Fruit fly (Drosophila melanogaster) whole organism, adult: ENCODE measurements around the gene slpr.

Experiments used
- CG11617 ChIP-seq: fragments of 200-800 bp; sonication (Bioruptor generic); optimal IDR thresholded peaks from 2 replicates; lab custom pipeline; 2017; ENCODE audit warnings: mild to moderate bottlenecking, missing biosample characterization, missing genetic modification reagents, missing genetic modification characterization
- CG12768 ChIP-seq: fragments of 200-800 bp; sonication (Bioruptor generic); optimal IDR thresholded peaks from 2 replicates; lab custom pipeline; 2017; ENCODE audit warnings: missing biosample characterization, missing genetic modification characterization, mild to moderate bottlenecking, moderate library complexity, missing genetic modification reagents
- CG14711 ChIP-seq: fragments of 200-800 bp; sonication (Bioruptor generic); optimal IDR thresholded peaks from 2 replicates; lab custom pipeline; 2018; ENCODE audit warnings: missing biosample characterization, mild to moderate bottlenecking, missing genetic modification characterization, moderate library complexity
- CG1620 ChIP-seq: fragments of 200-800 bp; sonication (Bioruptor generic); optimal IDR thresholded peaks from 2 replicates; lab custom pipeline; 2016; ENCODE audit warnings: missing biosample characterization, missing genetic modification characterization
- CG33017 ChIP-seq: fragments of 200-800 bp; sonication (Bioruptor generic); optimal IDR thresholded peaks from 2 replicates; lab custom pipeline; 2018; ENCODE audit warnings: missing biosample characterization, mild to moderate bottlenecking, missing genetic modification characterization, moderate library complexity
- CG5204 ChIP-seq: fragments of 200-800 bp; sonication (Bioruptor generic); optimal IDR thresholded peaks from 2 replicates; lab custom pipeline; 2016; ENCODE audit warnings: missing biosample characterization, missing genetic modification characterization
- CG7045 ChIP-seq: fragments of 200-800 bp; sonication (Bioruptor generic); optimal IDR thresholded peaks from 2 replicates; lab custom pipeline; 2017; ENCODE audit warnings: missing biosample characterization, mild to moderate bottlenecking, missing genetic modification characterization
- CG7101 ChIP-seq: fragments of 200-800 bp; sonication (Bioruptor generic); optimal IDR thresholded peaks from 2 replicates; lab custom pipeline; 2018; ENCODE audit warnings: missing biosample characterization, mild to moderate bottlenecking, missing genetic modification characterization, moderate library complexity
- Clk ChIP-seq: fragments of 200-800 bp; sonication (Bioruptor generic); optimal IDR thresholded peaks from 2 replicates; lab custom pipeline; 2017; ENCODE audit warnings: missing biosample characterization, missing genetic modification characterization
- Crg-1 ChIP-seq: fragments of 200-800 bp; sonication (Bioruptor generic); optimal IDR thresholded peaks from 2 replicates; lab custom pipeline; 2016; ENCODE audit warnings: missing biosample characterization, missing genetic modification characterization
- Hr96 ChIP-seq: fragments of 200-800 bp; sonication (Bioruptor generic); optimal IDR thresholded peaks from 2 replicates; lab custom pipeline; 2016; ENCODE audit warnings: missing biosample characterization, missing genetic modification characterization
- Mnt ChIP-seq: fragments of 200-800 bp; sonication (Bioruptor generic); optimal IDR thresholded peaks from 2 replicates; lab custom pipeline; 2016; ENCODE audit warnings: missing biosample characterization, mild to moderate bottlenecking, missing genetic modification characterization
- bab1 ChIP-seq: fragments of 200-800 bp; sonication (Bioruptor generic); optimal IDR thresholded peaks from 3 replicates; lab custom pipeline; 2019; ENCODE audit warnings: missing biosample characterization, mild to moderate bottlenecking, missing genetic modification characterization, moderate library complexity
- cic ChIP-seq: fragments of 200-800 bp; sonication (Bioruptor generic); optimal IDR thresholded peaks from 2 replicates; lab custom pipeline; 2017; ENCODE audit warnings: missing biosample characterization, mild to moderate bottlenecking, missing genetic modification characterization, moderate library complexity
- cnc ChIP-seq, 2 experiments: fragments of >200 bp; optimal IDR thresholded peaks; 2 replicates each; lab custom pipeline; 2017
- kay ChIP-seq: fragments of 200-800 bp; sonication (Bioruptor generic); peaks from one replicate; lab custom pipeline; 2016; ENCODE audit warnings: missing biosample characterization, missing genetic modification characterization, borderline replicate concordance
- ovo ChIP-seq: fragments of 200-800 bp; sonication (Bioruptor generic); optimal IDR thresholded peaks from 2 replicates; lab custom pipeline; 2016; ENCODE audit warnings: missing biosample characterization, missing genetic modification characterization
- pad ChIP-seq: fragments of 200-800 bp; sonication (Bioruptor generic); optimal IDR thresholded peaks from 3 replicates; lab custom pipeline; 2017; ENCODE audit warnings: missing biosample characterization, missing genetic modification characterization, mild to moderate bottlenecking, moderate library complexity, missing genetic modification reagents
- tj ChIP-seq: fragments of 200-800 bp; sonication (Bioruptor generic); optimal IDR thresholded peaks from 3 replicates; lab custom pipeline; 2017; ENCODE audit warnings: missing biosample characterization, mild to moderate bottlenecking, missing genetic modification characterization, moderate library complexity
- toe ChIP-seq: fragments of 200-800 bp; sonication (Bioruptor generic); optimal IDR thresholded peaks from 2 replicates; lab custom pipeline; 2016; ENCODE audit warnings: missing biosample characterization, missing genetic modification characterization

slpr gene

DNA sequence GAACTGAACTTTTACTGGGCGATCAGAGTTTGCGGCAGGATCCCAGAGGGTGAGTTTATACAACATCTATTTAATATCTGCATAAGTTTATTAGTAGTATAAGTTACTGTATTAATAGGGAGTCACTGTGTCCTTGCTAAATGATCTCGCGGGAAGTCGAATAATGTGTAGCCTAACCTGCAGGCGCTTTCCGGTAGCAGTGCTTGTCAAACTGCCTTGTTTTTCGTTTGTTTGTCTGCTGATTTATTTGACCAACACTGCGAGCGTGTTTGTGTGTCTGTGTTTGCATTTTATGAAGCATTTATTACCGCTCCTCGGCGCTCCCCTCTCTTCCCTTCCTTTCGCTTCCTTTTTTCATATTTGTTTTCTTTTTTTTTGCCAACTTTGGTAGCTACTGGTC lies 33.6 kb upstream of the slpr start:
- TF ChIP-seq CG7045 (GFP tag; lab: Kevin White, UChicago) = no peak
- no peak for TF ChIP-seq CG5204 (GFP tag; lab: Kevin White, UChicago)
- no peak for TF ChIP-seq cnc (optimal IDR thresholded peaks at IDR 0.05; lab: Kevin White, UChicago)
- no peak for TF ChIP-seq CG11617 (GFP tag; lab: Kevin White, UChicago)
- no peak for TF ChIP-seq toe (GFP tag; lab: Kevin White, UChicago)
- TF ChIP-seq CG12768 (GFP tag; lab: Kevin White, UChicago) = no peak
- no peak for TF ChIP-seq CG14711 (tag; lab: Kevin White, UChicago)
- no peak for TF ChIP-seq Clk (GFP tag; lab: Kevin White, UChicago)
- TF ChIP-seq ovo = no peak
- no peak for TF ChIP-seq CG33017 (tag; lab: Kevin White, UChicago)
- no peak for TF ChIP-seq CG7101 (tag; lab: Kevin White, UChicago)

DNA sequence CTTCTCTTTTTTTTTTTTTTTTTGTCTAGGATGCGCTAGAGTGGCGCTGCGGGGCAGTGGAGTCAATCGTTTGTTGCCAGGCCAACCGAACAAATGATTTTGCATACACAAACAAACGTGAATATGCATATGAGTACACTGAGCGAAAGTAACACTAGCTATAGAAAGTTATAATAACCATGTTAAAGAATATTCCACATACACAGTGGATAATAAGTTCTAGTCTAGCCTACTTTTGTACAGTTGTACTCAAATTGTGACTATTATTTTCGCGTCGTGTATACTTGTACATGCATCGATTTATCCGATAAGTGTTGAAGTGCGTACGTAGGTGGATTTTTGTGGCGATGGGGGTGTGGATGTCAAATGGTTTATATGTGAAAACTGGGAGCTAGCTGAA lies 30.1 kb upstream of the slpr start:
- TF ChIP-seq cic (GFP tag; lab: Kevin White, UChicago) (no peak), tj (GFP tag; lab: Kevin White, UChicago) (no peak), CG7101 (tag; lab: Kevin White, UChicago) (no peak), toe (GFP tag; lab: Kevin White, UChicago) (no peak), CG5204 (GFP tag; lab: Kevin White, UChicago) (no peak), CG1620 (no peak), kay (GFP tag; lab: Kevin White, UChicago) (no peak), ovo (no peak), CG12768 (GFP tag; lab: Kevin White, UChicago) (no peak), Hr96 (GFP tag; lab: Kevin White, UChicago) (no peak), Mnt (GFP tag; lab: Kevin White, UChicago) (no peak), CG11617 (GFP tag; lab: Kevin White, UChicago) (no peak), CG14711 (tag; lab: Kevin White, UChicago) (no peak), Clk (GFP tag; lab: Kevin White, UChicago) (no peak), CG33017 (tag; lab: Kevin White, UChicago) (no peak), pad (no peak)

- TF ChIP-seq CG5204 (GFP tag; lab: Kevin White, UChicago) = no peak
- TF ChIP-seq pad = no peak
- TF ChIP-seq Hr96 (GFP tag; lab: Kevin White, UChicago) = no peak
- TF ChIP-seq tj (GFP tag; lab: Kevin White, UChicago) = no peak
- TF ChIP-seq CG14711 (tag; lab: Kevin White, UChicago) = no peak
- no peak for TF ChIP-seq CG7045 (GFP tag; lab: Kevin White, UChicago)
- TF ChIP-seq kay (GFP tag; lab: Kevin White, UChicago) = no peak
- TF ChIP-seq CG1620 = no peak
- TF ChIP-seq cic (GFP tag; lab: Kevin White, UChicago) = no peak
- TF ChIP-seq toe (GFP tag; lab: Kevin White, UChicago) = no peak
- no peak for TF ChIP-seq CG11617 (GFP tag; lab: Kevin White, UChicago)
These were observed 29.6 kb upstream of the slpr start for dm6 chrX:8206561-8206960.

dm6 chrX:8205625-8206252 lies 28.8 kb upstream of the slpr start:
- TF ChIP-seq cic (GFP tag; lab: Kevin White, UChicago) (no peak), toe (GFP tag; lab: Kevin White, UChicago) (no peak), CG33017 (tag; lab: Kevin White, UChicago) (no peak), tj (GFP tag; lab: Kevin White, UChicago) (no peak), kay (GFP tag; lab: Kevin White, UChicago) (no peak), CG7045 (GFP tag; lab: Kevin White, UChicago) (no peak), CG11617 (GFP tag; lab: Kevin White, UChicago) (no peak), cnc (optimal IDR thresholded peaks at IDR 0.05; lab: Kevin White, UChicago) (no peak), CG7101 (tag; lab: Kevin White, UChicago) (no peak), Clk (GFP tag; lab: Kevin White, UChicago) (no peak), bab1 (GFP tag; lab: Kevin White, UChicago) (no peak), Mnt (GFP tag; lab: Kevin White, UChicago) (no peak), pad (no peak), CG12768 (GFP tag; lab: Kevin White, UChicago) (no peak), CG5204 (GFP tag; lab: Kevin White, UChicago) (no peak), Hr96 (GFP tag; lab: Kevin White, UChicago) (no peak), CG1620 (no peak)

DNA sequence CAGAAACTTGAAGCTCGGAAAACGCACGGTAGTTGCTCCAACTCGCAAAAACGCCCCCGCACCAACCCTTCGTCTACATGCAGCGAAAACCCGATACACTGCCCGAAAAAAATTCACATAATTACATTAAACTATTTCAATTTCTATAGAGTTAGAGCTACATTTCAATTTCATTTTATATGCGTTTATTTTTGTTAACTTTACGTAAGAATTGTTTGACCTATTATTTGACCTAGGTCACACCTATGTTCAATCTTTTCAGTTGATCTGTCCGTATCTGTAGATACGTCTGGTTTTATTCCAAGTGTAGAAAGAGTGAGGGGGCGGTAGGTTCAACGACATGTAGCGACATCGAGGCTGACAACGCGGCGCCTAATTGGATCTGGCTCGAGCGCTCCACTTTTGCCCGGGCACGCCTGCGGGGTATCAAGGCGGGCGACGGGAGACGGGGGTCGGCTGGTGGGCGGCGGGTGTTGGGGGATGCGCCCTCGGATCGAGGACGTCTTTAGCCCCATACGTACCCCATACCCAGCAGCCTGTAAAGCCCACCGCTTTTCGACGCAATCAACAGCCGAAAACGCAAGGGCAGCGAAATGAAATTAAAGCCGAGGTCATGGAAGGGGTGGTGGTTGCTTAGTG lies 25.9 kb upstream of the slpr start:
- no peak for TF ChIP-seq Crg-1 (GFP tag; lab: Kevin White, UChicago)
- no peak for TF ChIP-seq CG1620
- TF ChIP-seq Mnt (GFP tag; lab: Kevin White, UChicago) = no peak
- TF ChIP-seq tj (GFP tag; lab: Kevin White, UChicago) = peak; percentile 35
- no peak for TF ChIP-seq kay (GFP tag; lab: Kevin White, UChicago)
- TF ChIP-seq CG11617 (GFP tag; lab: Kevin White, UChicago) = no peak
- no peak for TF ChIP-seq Clk (GFP tag; lab: Kevin White, UChicago)
